Fruit fly (Drosophila melanogaster): ENCODE results near the gene CG12229.

The CG12229 gene

DNA sequence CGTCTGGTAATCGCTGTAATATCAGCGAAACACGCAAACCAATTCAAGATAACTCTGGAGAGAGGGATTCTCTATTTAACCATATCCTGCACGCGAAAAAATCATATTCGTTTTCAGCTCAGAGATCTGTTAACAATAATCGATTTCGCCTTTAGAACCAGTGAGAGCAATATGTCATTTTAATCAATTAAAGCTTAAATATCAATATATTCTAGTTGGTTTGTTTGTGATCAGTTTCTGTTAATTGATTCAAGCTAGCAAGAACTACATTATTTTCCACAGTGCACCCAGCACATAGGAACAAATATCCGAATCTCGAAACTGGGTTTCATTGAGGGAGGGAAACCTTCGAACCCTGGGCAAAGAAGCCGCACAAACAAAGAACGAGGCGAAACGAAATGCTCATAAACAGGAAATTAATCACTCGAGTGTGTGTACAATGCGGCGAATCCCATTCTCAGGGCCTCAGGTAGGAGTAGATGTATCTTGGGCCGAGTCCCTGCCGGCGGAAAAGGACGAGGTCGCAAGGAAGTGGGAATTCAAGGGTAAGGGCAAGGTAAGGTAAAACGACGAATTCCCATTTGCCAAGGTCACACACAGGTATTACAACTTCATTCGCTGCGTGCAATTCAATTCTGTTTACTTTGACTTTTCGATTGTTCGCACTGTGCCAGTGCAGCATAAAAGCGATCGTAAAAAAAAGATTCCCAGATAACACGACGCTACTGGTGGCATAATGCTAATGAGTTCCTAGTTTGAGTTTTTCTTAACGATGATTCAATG, 20.1 kb downstream of the CG12229 start (continued):
- TF ChIP-seq bsh (GFP tag; optimal IDR thresholded peaks at IDR 0.05), result peak in 1 of 2 experiments; percentile 37
- peak; percentile 42 for TF ChIP-seq Mes4 (GFP tag; optimal IDR thresholded peaks at IDR 0.05)
- TF ChIP-seq lilli (GFP tag; optimal IDR thresholded peaks at IDR 0.05), result peak; percentile 58
- no peak for TF ChIP-seq Poxn (GFP tag; IDR thresholded peaks at IDR 0.05)
- TF ChIP-seq CG3163 (GFP tag; optimal IDR thresholded peaks at IDR 0.05), result peak; percentile 13
- no peak for TF ChIP-seq CG42726 (GFP tag; IDR thresholded peaks at IDR 0.05; ENCODE audit: partially characterized antibody)
- TF ChIP-seq ap (GFP tag; IDR thresholded peaks at IDR 0.05), result no peak
- no peak for TF ChIP-seq onecut (GFP tag; IDR thresholded peaks at IDR 0.05)
- peak; percentile 86 for TF ChIP-seq Med (GFP tag)
- peak; percentile 35 for TF ChIP-seq CG7786 (GFP tag; optimal IDR thresholded peaks at IDR 0.05)
- no peak for TF ChIP-seq sc (optimal IDR thresholded peaks at IDR 0.05)
- TF ChIP-seq sc (GFP tag; optimal IDR thresholded peaks at IDR 0.05), result peak; percentile 29
- TF ChIP-seq CG7839 (tag; optimal IDR thresholded peaks at IDR 0.05), result peak; percentile 42
- TF ChIP-seq tx (GFP tag; optimal IDR thresholded peaks at IDR 0.05), result peak; percentile 35
- peak; percentile 32 to 70 for TF ChIP-seq chif (GFP tag; optimal IDR thresholded peaks at IDR 0.05)
- peak; percentile 9 for TF ChIP-seq Oli (tag; optimal IDR thresholded peaks at IDR 0.05)
- peak; percentile 45 for TF ChIP-seq Usf (GFP tag; optimal IDR thresholded peaks at IDR 0.05)
- peak; percentile 69 for TF ChIP-seq CG13775 (GFP tag; optimal IDR thresholded peaks at IDR 0.05)
- TF ChIP-seq Ets65A (GFP tag), result peak; percentile 92
- TF ChIP-seq Sin3A (optimal IDR thresholded peaks at IDR 0.05), result no peak
- peak; percentile 49 for TF ChIP-seq CG12769 (tag; optimal IDR thresholded peaks at IDR 0.05)
- TF ChIP-seq otp (GFP tag; IDR thresholded peaks at IDR 0.05), result 0 out of 3 replicates have a peak, but pooled peaks have one; percentile 20
- TF ChIP-seq CG4404 (GFP tag; IDR thresholded peaks at IDR 0.05), result peak; percentile 88
- TF ChIP-seq CG12236 (GFP tag; optimal IDR thresholded peaks at IDR 0.05), result peak; percentile 32
- TF ChIP-seq dati (GFP tag; IDR thresholded peaks at IDR 0.05), result no peak
- TF ChIP-seq HLH54F (GFP tag; optimal IDR thresholded peaks at IDR 0.05), result peak; percentile 38
- TF ChIP-seq crc (GFP tag; optimal IDR thresholded peaks at IDR 0.05), result peak; percentile 39
- no peak for TF ChIP-seq CG13624 (GFP tag; optimal IDR thresholded peaks at IDR 0.05)
- peak; percentile 21 for TF ChIP-seq unpg (GFP tag; optimal IDR thresholded peaks at IDR 0.05)
- no peak for TF ChIP-seq cwo (GFP tag; optimal IDR thresholded peaks at IDR 0.05)
- no peak for TF ChIP-seq sob (GFP tag; IDR thresholded peaks at IDR 0.05)
- TF ChIP-seq cad (GFP tag; optimal IDR thresholded peaks at IDR 0.05), result peak; percentile 77
- TF ChIP-seq CG17385 (GFP tag; optimal IDR thresholded peaks at IDR 0.05), result peak; percentile 12
- peak; percentile 41 for TF ChIP-seq tio (GFP tag; optimal IDR thresholded peaks at IDR 0.05)
- TF ChIP-seq ranshi (GFP tag; IDR thresholded peaks at IDR 0.05), result no peak; the same call in 1 of the 2 replicates
- no peak for TF ChIP-seq CG2199 (GFP tag; IDR thresholded peaks at IDR 0.05)
- peak; percentile 40 for TF ChIP-seq CG2120 (GFP tag; optimal IDR thresholded peaks at IDR 0.05)
- peak; percentile 13 for TF ChIP-seq mam (GFP tag; optimal IDR thresholded peaks at IDR 0.05)
- no peak for TF ChIP-seq peb (GFP tag; IDR thresholded peaks at IDR 0.05)
- TF ChIP-seq CG15073 (GFP tag; optimal IDR thresholded peaks at IDR 0.05), result no peak
- TF ChIP-seq CG4854 (GFP tag; optimal IDR thresholded peaks at IDR 0.05), result peak; percentile 12
- TF ChIP-seq eve (GFP tag; optimal IDR thresholded peaks at IDR 0.05), result peak in 1 of 2 experiments; percentile 83
- no peak for TF ChIP-seq repo (GFP tag; optimal IDR thresholded peaks at IDR 0.05)
- peak; percentile 78 for TF ChIP-seq CG1603 (tag; optimal IDR thresholded peaks at IDR 0.05)
- TF ChIP-seq CG17568 (GFP tag; optimal IDR thresholded peaks at IDR 0.05), result peak; percentile 33
- peak; percentile 6 for TF ChIP-seq Hmr (GFP tag; optimal IDR thresholded peaks at IDR 0.05)
- peak; percentile 44 for TF ChIP-seq gcm (GFP tag; optimal IDR thresholded peaks at IDR 0.05)
- peak; percentile 90 for TF ChIP-seq CG15696 (tag; optimal IDR thresholded peaks at IDR 0.05)
- no peak for TF ChIP-seq CG17612 (GFP tag; IDR thresholded peaks at IDR 0.05)
- TF ChIP-seq Myb (GFP tag; optimal IDR thresholded peaks at IDR 0.05), result peak; percentile 23
- TF ChIP-seq Camta (GFP tag; optimal IDR thresholded peaks at IDR 0.05), result no peak
